Worm (Caenorhabditis elegans): Measurements from ENCODE around the gene C37H5.5.

The C37H5.5 gene

DNA sequence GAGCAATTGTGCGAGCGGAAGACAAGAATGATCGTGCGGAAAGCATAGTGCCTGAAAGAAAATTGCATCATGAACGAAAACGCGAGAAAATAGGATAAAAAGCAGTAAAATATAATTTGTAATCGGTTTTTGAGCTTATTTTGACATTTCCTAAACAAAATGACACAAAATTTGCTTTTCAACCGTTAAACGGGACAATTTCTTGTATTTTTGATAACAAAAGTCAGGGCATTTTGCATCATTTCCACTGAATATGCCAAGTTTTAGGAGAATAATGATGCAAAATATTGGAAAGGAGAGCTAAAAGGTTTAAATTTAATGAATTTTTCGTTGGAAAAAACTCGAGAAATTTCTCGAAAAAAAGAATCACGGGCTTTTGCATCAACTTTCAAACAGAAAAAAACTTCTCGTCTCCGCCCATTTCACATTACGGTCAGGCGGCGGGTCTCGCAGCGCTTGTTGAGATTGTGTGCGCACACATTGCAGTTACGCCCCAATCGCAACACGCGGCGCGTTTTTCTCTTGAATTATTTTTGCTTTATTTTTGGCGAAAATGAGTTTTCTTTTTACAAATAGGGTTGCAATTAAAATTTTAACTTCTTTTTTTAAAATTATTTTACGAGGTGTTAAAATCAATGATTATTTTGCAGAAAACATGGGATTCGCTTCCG is at the start of gene C37H5.5, which contains the start of gene hsp-6:
TSS of gene C37H5.5 (plus strand) at position 651 of the 671 bp plus-strand sequence.
TSS of gene hsp-6 (minus strand) at position 51 of the 671 bp plus-strand sequence.
- TF ChIP-seq C08G9.2 (tag; optimal IDR thresholded peaks at IDR 0.05) (no peak), rnt-1 (tag; optimal IDR thresholded peaks at IDR 0.05) (no peak), hlh-13 (GFP tag; optimal IDR thresholded peaks at IDR 0.05) (no peak), ceh-18 (tag; optimal IDR thresholded peaks at IDR 0.05) (peak; percentile 69), syd-9 (tag; optimal IDR thresholded peaks at IDR 0.05) (peak; percentile 46), nhr-232 (tag; optimal IDR thresholded peaks at IDR 0.05) (peak; percentile 10), ztf-16 (tag; optimal IDR thresholded peaks at IDR 0.05) (no peak), elt-4 (tag; optimal IDR thresholded peaks at IDR 0.05) (no peak), pros-1 (tag; optimal IDR thresholded peaks at IDR 0.05) (no peak), dve-1 (tag; optimal IDR thresholded peaks at IDR 0.05) (no peak), ceh-6 (GFP tag; optimal IDR thresholded peaks at IDR 0.05) (no peak), unc-86 (tag; optimal IDR thresholded peaks at IDR 0.05) (no peak), odd-2 (tag; optimal IDR thresholded peaks at IDR 0.05) (no peak), tbx-7 (tag; optimal IDR thresholded peaks at IDR 0.05) (no peak), nfya-1 (tag; optimal IDR thresholded peaks at IDR 0.05) (peak; percentile 84), ttx-3 (tag; optimal IDR thresholded peaks at IDR 0.05) (no peak), tbx-2 (tag; optimal IDR thresholded peaks at IDR 0.05) (peak; percentile 59), hlh-6 (tag; optimal IDR thresholded peaks at IDR 0.05) (no peak), ceh-14 (tag; optimal IDR thresholded peaks at IDR 0.05) (peak; percentile 10), ceh-45 (GFP tag; IDR thresholded peaks at IDR 0.05) (no peak), fax-1 (tag; optimal IDR thresholded peaks at IDR 0.05) (no peak), fkh-10 (GFP tag; optimal IDR thresholded peaks at IDR 0.05) (no peak), ref-2 (tag; optimal IDR thresholded peaks at IDR 0.05) (no peak), pha-2 (tag; optimal IDR thresholded peaks at IDR 0.05) (no peak), ceh-2 (tag; optimal IDR thresholded peaks at IDR 0.05) (peak; percentile 30), ets-4 (tag; optimal IDR thresholded peaks at IDR 0.05) (peak; percentile 40), nhr-11 (tag; optimal IDR thresholded peaks at IDR 0.05) (no peak), ceh-19 (GFP tag; optimal IDR thresholded peaks at IDR 0.05) (no peak), lin-11 (tag; optimal IDR thresholded peaks at IDR 0.05) (no peak), unc-42 (tag; optimal IDR thresholded peaks at IDR 0.05) (peak; percentile 52), sdc-2 (tag; optimal IDR thresholded peaks at IDR 0.05) (no peak), npax-4 (tag; optimal IDR thresholded peaks at IDR 0.05) (no peak), ceh-22 (tag; optimal IDR thresholded peaks at IDR 0.05) (no peak), pha-4 (tag; optimal IDR thresholded peaks at IDR 0.05) (no peak), ceh-9 (tag; optimal IDR thresholded peaks at IDR 0.05) (no peak), F13H6.1 (tag; optimal IDR thresholded peaks at IDR 0.05) (peak; percentile 5), pax-1 (tag; optimal IDR thresholded peaks at IDR 0.05) (peak; percentile 65), pag-3 (tag; optimal IDR thresholded peaks at IDR 0.05; ENCODE audit: borderline replicate concordance) (no peak), ahr-1 (tag; optimal IDR thresholded peaks at IDR 0.05) (no peak), mec-3 (tag; optimal IDR thresholded peaks at IDR 0.05; ENCODE audit: borderline replicate concordance) (no peak), fkh-6 (tag; optimal IDR thresholded peaks at IDR 0.05) (no peak), hlh-15 (tag; optimal IDR thresholded peaks at IDR 0.05) (no peak), ceh-31 (tag; optimal IDR thresholded peaks at IDR 0.05) (peak; percentile 67), hlh-30 (tag; optimal IDR thresholded peaks at IDR 0.05; ENCODE audit: insufficient read depth) (peak; percentile 87), dmd-4 (tag; optimal IDR thresholded peaks at IDR 0.05; ENCODE audit: borderline replicate concordance) (no peak), hlh-8 (tag; optimal IDR thresholded peaks at IDR 0.05) (no peak), C38D4.7 (GFP tag; optimal IDR thresholded peaks at IDR 0.05) (no peak), ama-1 (optimal IDR thresholded peaks at IDR 0.05) (no peak), elt-2 (tag; optimal IDR thresholded peaks at IDR 0.05) (peak; percentile 38), Y22D7AL.16 (tag; optimal IDR thresholded peaks at IDR 0.05) (no peak), ceh-30 (tag; optimal IDR thresholded peaks at IDR 0.05) (no peak), gmeb-2 (tag; optimal IDR thresholded peaks at IDR 0.05) (no peak), T23F11.4 (GFP tag; optimal IDR thresholded peaks at IDR 0.05) (no peak)

Data from whole organism, late embryonic.